Fruit fly (Drosophila melanogaster): ENCODE results near the gene CG43145.

Gene CG43145

DNA sequence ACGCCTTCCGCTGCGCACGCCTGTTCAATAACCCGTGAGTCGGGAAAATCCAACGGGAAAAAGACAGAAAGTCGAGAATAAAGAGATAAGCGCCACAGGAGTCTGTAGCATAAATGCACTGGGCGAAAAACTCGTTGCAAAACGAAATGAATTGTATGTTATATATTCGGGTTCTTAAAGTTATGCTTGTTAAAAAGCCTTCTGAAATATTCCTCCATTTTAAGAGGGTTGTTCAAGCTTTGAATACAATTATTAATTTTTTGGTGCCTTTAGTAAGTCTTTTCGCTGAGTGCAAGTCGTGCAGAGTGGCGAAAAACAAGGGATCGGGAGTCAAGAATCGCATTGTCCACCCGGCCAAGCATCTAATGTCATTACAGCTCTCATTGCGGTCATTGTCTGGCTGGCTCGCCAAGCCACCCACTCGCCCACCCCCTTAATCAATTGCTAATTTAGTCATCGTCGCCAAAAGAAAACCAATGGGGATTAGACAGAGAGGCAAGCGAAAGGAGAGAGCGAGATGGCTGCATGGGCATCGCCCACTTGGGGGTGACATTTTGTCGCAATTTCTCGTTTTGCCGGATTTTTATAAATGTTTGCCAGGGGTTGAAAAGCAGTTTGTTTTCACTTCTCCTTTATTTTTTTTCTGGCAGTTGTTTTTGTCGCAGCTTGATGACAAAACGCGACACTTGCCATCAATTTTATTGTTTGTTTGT lies 16.3 kb upstream of the CG43145 start:
- TF ChIP-seq CG33017 (tag; optimal IDR thresholded peaks at IDR 0.05) (no peak), Hr96 (GFP tag; optimal IDR thresholded peaks at IDR 0.05) (no peak), CG1620 (GFP tag; optimal IDR thresholded peaks at IDR 0.05) (no peak), cnc (optimal IDR thresholded peaks at IDR 0.05) (no peak), Crg-1 (GFP tag; optimal IDR thresholded peaks at IDR 0.05) (no peak), CG5204 (GFP tag; optimal IDR thresholded peaks at IDR 0.05) (no peak), kay (GFP tag; ENCODE audit: borderline replicate concordance) (no peak), Clk (GFP tag; optimal IDR thresholded peaks at IDR 0.05) (no peak), Mnt (GFP tag; optimal IDR thresholded peaks at IDR 0.05) (no peak)

dm6 chr2L:3692466-3692865 lies 9.2 kb upstream of the CG43145 start, which contains the start of gene CG16704:
Gene CG16704 (minus strand): TSS chr2L:3692587.
- TF ChIP-seq tj (GFP tag; optimal IDR thresholded peaks at IDR 0.05) = no peak
- TF ChIP-seq Crg-1 (GFP tag; optimal IDR thresholded peaks at IDR 0.05) = no peak
- TF ChIP-seq CG14711 (tag; optimal IDR thresholded peaks at IDR 0.05) = no peak
- TF ChIP-seq CG5204 (GFP tag; optimal IDR thresholded peaks at IDR 0.05) = no peak
- TF ChIP-seq cnc (optimal IDR thresholded peaks at IDR 0.05) = no peak
- TF ChIP-seq CG1620 (GFP tag; optimal IDR thresholded peaks at IDR 0.05) = no peak
- no peak for TF ChIP-seq cic (GFP tag; optimal IDR thresholded peaks at IDR 0.05)
- no peak for TF ChIP-seq toe (GFP tag; optimal IDR thresholded peaks at IDR 0.05)
- TF ChIP-seq bab1 (GFP tag; optimal IDR thresholded peaks at IDR 0.05) = no peak
- no peak for TF ChIP-seq kay (GFP tag; ENCODE audit: borderline replicate concordance)
- TF ChIP-seq CG33017 (tag; optimal IDR thresholded peaks at IDR 0.05) = no peak
- TF ChIP-seq CG12768 (GFP tag; optimal IDR thresholded peaks at IDR 0.05) = no peak
- TF ChIP-seq ovo (GFP tag; optimal IDR thresholded peaks at IDR 0.05) = no peak
- no peak for TF ChIP-seq Mnt (GFP tag; optimal IDR thresholded peaks at IDR 0.05)

- TF ChIP-seq cnc (optimal IDR thresholded peaks at IDR 0.05) (no peak), kay (GFP tag; ENCODE audit: borderline replicate concordance) (no peak), Hr96 (GFP tag; optimal IDR thresholded peaks at IDR 0.05) (no peak), pad (GFP tag; optimal IDR thresholded peaks at IDR 0.05) (no peak), ovo (GFP tag; optimal IDR thresholded peaks at IDR 0.05) (no peak), CG7045 (GFP tag; optimal IDR thresholded peaks at IDR 0.05) (no peak), CG14711 (tag; optimal IDR thresholded peaks at IDR 0.05) (no peak), cic (GFP tag; optimal IDR thresholded peaks at IDR 0.05) (no peak), Crg-1 (GFP tag; optimal IDR thresholded peaks at IDR 0.05) (no peak)
Measured at dm6 chr2L:3693082-3693481, 8.5 kb upstream of the CG43145 start, which contains the start of gene CG3513. Gene CG3513 (minus strand): TSS chr2L:3693182.

DNA sequence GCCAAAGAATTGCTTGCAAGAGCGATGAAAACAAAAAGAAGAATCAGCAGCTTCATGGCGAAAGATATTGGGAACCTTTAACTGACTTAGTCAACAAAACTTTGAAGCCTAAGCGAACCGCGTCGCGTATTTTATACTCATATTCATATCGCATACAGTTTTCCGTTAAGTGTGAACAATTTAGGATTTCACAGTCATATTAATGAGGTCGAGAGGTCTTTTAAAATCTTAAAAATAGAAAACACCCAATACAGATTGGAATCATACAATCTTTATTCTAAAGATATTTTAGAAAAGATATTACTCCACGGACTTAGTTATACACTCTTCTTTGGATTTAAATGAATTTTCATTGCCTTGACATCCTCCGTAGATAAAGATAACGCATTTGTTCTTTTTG lies 7.8 kb upstream of the CG43145 start, which contains the start of gene Acp24A4:
Gene Acp24A4, minus strand, starts transcription at position 101 of the 400 bp plus-strand sequence.
- TF ChIP-seq Hr96 (GFP tag; optimal IDR thresholded peaks at IDR 0.05) = no peak
- TF ChIP-seq CG33017 (tag; optimal IDR thresholded peaks at IDR 0.05) = no peak
- TF ChIP-seq bab1 (GFP tag; optimal IDR thresholded peaks at IDR 0.05) = no peak
- no peak for TF ChIP-seq tj (GFP tag; optimal IDR thresholded peaks at IDR 0.05)
- no peak for TF ChIP-seq Mnt (GFP tag; optimal IDR thresholded peaks at IDR 0.05)
- TF ChIP-seq ovo (GFP tag; optimal IDR thresholded peaks at IDR 0.05) = no peak
- TF ChIP-seq CG5204 (GFP tag; optimal IDR thresholded peaks at IDR 0.05) = no peak
- TF ChIP-seq CG11617 (GFP tag; optimal IDR thresholded peaks at IDR 0.05) = no peak
- TF ChIP-seq Clk (GFP tag; optimal IDR thresholded peaks at IDR 0.05) = no peak
- TF ChIP-seq kay (GFP tag; ENCODE audit: borderline replicate concordance) = no peak
- TF ChIP-seq CG14711 (tag; optimal IDR thresholded peaks at IDR 0.05) = no peak
- no peak for TF ChIP-seq cic (GFP tag; optimal IDR thresholded peaks at IDR 0.05)
- TF ChIP-seq CG1620 (GFP tag; optimal IDR thresholded peaks at IDR 0.05) = no peak
- TF ChIP-seq toe (GFP tag; optimal IDR thresholded peaks at IDR 0.05) = no peak
- TF ChIP-seq CG7045 (GFP tag; optimal IDR thresholded peaks at IDR 0.05) = no peak
- no peak for TF ChIP-seq CG7101 (tag; optimal IDR thresholded peaks at IDR 0.05)
- TF ChIP-seq pad (GFP tag; optimal IDR thresholded peaks at IDR 0.05) = no peak
- TF ChIP-seq CG12768 (GFP tag; optimal IDR thresholded peaks at IDR 0.05) = no peak
- no peak for TF ChIP-seq cnc (optimal IDR thresholded peaks at IDR 0.05)
- TF ChIP-seq Crg-1 (GFP tag; optimal IDR thresholded peaks at IDR 0.05) = no peak

DNA sequence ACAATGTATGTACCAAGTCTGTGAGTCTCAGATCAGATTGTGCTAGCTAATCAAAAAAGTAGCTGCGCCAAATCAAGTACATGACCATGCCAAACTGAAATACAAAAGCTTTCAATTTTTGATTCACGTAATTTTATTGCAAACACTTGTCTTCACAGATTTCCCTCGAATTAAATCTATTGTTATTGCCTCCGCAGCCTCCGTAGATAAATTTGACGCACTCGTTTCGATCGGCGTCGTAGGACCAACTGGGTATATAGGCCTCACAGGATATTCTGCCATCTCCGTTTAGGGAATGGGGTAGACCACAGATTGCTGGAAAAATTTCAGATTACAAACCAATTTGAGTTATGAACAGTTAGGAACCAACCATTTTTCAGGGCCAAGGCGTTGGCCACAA lies 6.7 kb upstream of the CG43145 start, which contains the start of gene CG43165:
Gene CG43165, minus strand, starts transcription at position 101 of the 400 bp plus-strand sequence.
- no peak for TF ChIP-seq Clk (GFP tag; optimal IDR thresholded peaks at IDR 0.05)
- TF ChIP-seq cic (GFP tag; optimal IDR thresholded peaks at IDR 0.05) = no peak
- TF ChIP-seq cnc (optimal IDR thresholded peaks at IDR 0.05) = no peak
- no peak for TF ChIP-seq bab1 (GFP tag; optimal IDR thresholded peaks at IDR 0.05)
- TF ChIP-seq Mnt (GFP tag; optimal IDR thresholded peaks at IDR 0.05) = no peak
- no peak for TF ChIP-seq CG7101 (tag; optimal IDR thresholded peaks at IDR 0.05)
- no peak for TF ChIP-seq Crg-1 (GFP tag; optimal IDR thresholded peaks at IDR 0.05)
- TF ChIP-seq CG14711 (tag; optimal IDR thresholded peaks at IDR 0.05) = no peak
- TF ChIP-seq CG12768 (GFP tag; optimal IDR thresholded peaks at IDR 0.05) = no peak
- TF ChIP-seq CG1620 (GFP tag; optimal IDR thresholded peaks at IDR 0.05) = no peak
- TF ChIP-seq toe (GFP tag; optimal IDR thresholded peaks at IDR 0.05) = no peak
- no peak for TF ChIP-seq kay (GFP tag; ENCODE audit: borderline replicate concordance)
- no peak for TF ChIP-seq Hr96 (GFP tag; optimal IDR thresholded peaks at IDR 0.05)

dm6 chr2L:3695361-3695818 lies 6.2 kb upstream of the CG43145 start, which contains the start of gene CG16713:
Gene CG16713 (minus strand): TSS chr2L:3695411.
- TF ChIP-seq bab1 (GFP tag; optimal IDR thresholded peaks at IDR 0.05) = no peak
- TF ChIP-seq CG7045 (GFP tag; optimal IDR thresholded peaks at IDR 0.05) = no peak
- TF ChIP-seq kay (GFP tag; ENCODE audit: borderline replicate concordance) = peak; percentile 36
- peak; percentile 25 for TF ChIP-seq cic (GFP tag; optimal IDR thresholded peaks at IDR 0.05)
- no peak for TF ChIP-seq ovo (GFP tag; optimal IDR thresholded peaks at IDR 0.05)

Measured in whole organism, adult.